Worm (Caenorhabditis elegans) whole organism, early embryonic: Measurements from ENCODE around the gene W09D6.4.

Source experiments
- B0310.2 ChIP-seq: sonication (generic microtip); optimal IDR thresholded peaks from 2 replicates; lab custom pipeline; 2016; ENCODE audit warnings: mild to moderate bottlenecking, missing genetic modification characterization, missing compliant biosample characterization
- F13C5.2 ChIP-seq: sonication (generic microtip); optimal IDR thresholded peaks from 2 replicates; lab custom pipeline; 2017; ENCODE audit warnings: mild to moderate bottlenecking, missing genetic modification characterization, inconsistent platforms, missing compliant biosample characterization
- aly-1 ChIP-seq: sonication (generic microtip); optimal IDR thresholded peaks from 2 replicates; lab custom pipeline; 2016; ENCODE audit warnings: missing genetic modification characterization, missing compliant biosample characterization
- ama-1 ChIP-seq: fragments of 150-350 bp; optimal IDR thresholded peaks from 2 replicates; lab custom pipeline; 2014
- ceh-13 ChIP-seq: fragments of 200-800 bp; sonication (Bioruptor generic); optimal IDR thresholded peaks from 2 replicates; lab custom pipeline; 2018; ENCODE audit warnings: mild to moderate bottlenecking, missing genetic modification characterization, missing compliant biosample characterization
- ceh-36 ChIP-seq: sonication (generic microtip); optimal IDR thresholded peaks from 2 replicates; lab custom pipeline; 2016; ENCODE audit warnings: missing genetic modification characterization, inconsistent platforms, missing compliant biosample characterization
- ets-7 ChIP-seq: sonication (generic microtip); optimal IDR thresholded peaks from 2 replicates; lab custom pipeline; 2016; ENCODE audit warnings: missing genotype, missing genetic modification characterization, missing compliant biosample characterization
- flt-1 ChIP-seq: fragments of 200-800 bp; sonication (Bioruptor generic); IDR thresholded peaks from 2 replicates; pipeline ENCODE4 v1.3.6; 2022; ENCODE audit warnings: missing genetic modification characterization, missing compliant biosample characterization
- hmbx-1 ChIP-seq: sonication (generic microtip); optimal IDR thresholded peaks from 2 replicates; lab custom pipeline; 2016; ENCODE audit warnings: mild to moderate bottlenecking, missing genetic modification characterization, missing compliant biosample characterization
- hmg-4 ChIP-seq: fragments of 200-800 bp; sonication (Bioruptor generic); optimal IDR thresholded peaks from 2 replicates; lab custom pipeline; 2018; ENCODE audit warnings: mild to moderate bottlenecking, missing genetic modification characterization, missing compliant biosample characterization
- hnd-1 ChIP-seq: sonication (generic microtip); optimal IDR thresholded peaks from 2 replicates; lab custom pipeline; 2016; ENCODE audit warnings: missing genetic modification characterization, missing compliant biosample characterization
- pes-1 ChIP-seq: fragments of 200-800 bp; sonication (Bioruptor generic); IDR thresholded peaks from 2 replicates; pipeline ENCODE4 v1.3.6; 2022; ENCODE audit warnings: missing genetic modification reagents, missing genetic modification characterization, missing compliant biosample characterization
- scrt-1 ChIP-seq: fragments of 200-800 bp; sonication (Bioruptor generic); IDR thresholded peaks from 2 replicates; pipeline ENCODE4 v1.3.6; 2022; ENCODE audit warnings: missing genetic modification characterization, missing compliant biosample characterization
- sea-1 ChIP-seq: fragments of 200-800 bp; sonication (Bioruptor generic); conservative IDR thresholded peaks from 2 replicates; pipeline ENCODE4 v1.3.6; 2022; ENCODE audit warnings: missing genetic modification characterization, missing compliant biosample characterization
- tbx-11 ChIP-seq: fragments of 200-800 bp; sonication (Bioruptor generic); IDR thresholded peaks from 2 replicates; pipeline ENCODE4 v1.3.6; 2022; ENCODE audit warnings: missing genetic modification characterization, missing compliant biosample characterization
- tbx-37 ChIP-seq: fragments of 200-800 bp; sonication (Bioruptor generic); conservative IDR thresholded peaks from 2 replicates; pipeline ENCODE4 v1.3.6; 2022; ENCODE audit warnings: missing genetic modification reagents, missing genetic modification characterization, missing compliant biosample characterization
- tra-4 ChIP-seq: sonication (generic microtip); optimal IDR thresholded peaks from 2 replicates; lab custom pipeline; 2017; ENCODE audit warnings: missing genetic modification characterization, missing compliant biosample characterization

Gene W09D6.4

DNA sequence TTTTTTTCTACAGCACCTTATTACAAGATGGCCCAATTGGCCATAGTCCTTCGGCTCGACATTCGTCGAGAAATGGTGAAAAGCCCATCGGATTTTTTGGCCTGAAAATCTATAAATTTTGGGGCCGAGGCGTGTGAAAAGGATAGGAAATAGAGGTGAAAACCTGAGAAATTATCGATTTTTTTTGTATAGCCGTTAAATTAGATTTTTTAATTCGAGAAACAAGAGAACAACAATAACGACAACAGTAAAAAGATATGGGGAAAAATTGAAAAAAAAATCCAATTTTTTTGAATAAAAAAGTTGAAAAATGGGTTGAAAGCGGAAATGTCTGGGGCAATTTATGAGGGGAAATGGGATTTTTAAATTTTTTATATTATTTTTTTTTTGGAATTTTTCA lies 20.3 kb downstream of the W09D6.4 start, which contains the start of gene hmt-1:
Gene hmt-1, minus strand, starts transcription at position 101 of the 400 bp plus-strand sequence.
- TF ChIP-seq aly-1 (tag; lab: Kevin White, UChicago) (no peak), ceh-13 (no peak), hmg-4 (no peak), sea-1 (GFP tag; lab: Robert Waterston, UW) (no peak), flt-1 (GFP tag; lab: Robert Waterston, UW) (no peak), ets-7 (tag; lab: Kevin White, UChicago) (no peak), F13C5.2 (tag; lab: Kevin White, UChicago) (no peak), tbx-37 (GFP tag; lab: Robert Waterston, UW) (no peak), B0310.2 (tag; lab: Kevin White, UChicago) (no peak), hnd-1 (tag; lab: Kevin White, UChicago) (no peak), ceh-36 (no peak), tbx-11 (no peak), scrt-1 (no peak), ama-1 (no peak), hmbx-1 (tag; lab: Kevin White, UChicago) (no peak), tra-4 (tag; lab: Kevin White, UChicago) (no peak)

DNA sequence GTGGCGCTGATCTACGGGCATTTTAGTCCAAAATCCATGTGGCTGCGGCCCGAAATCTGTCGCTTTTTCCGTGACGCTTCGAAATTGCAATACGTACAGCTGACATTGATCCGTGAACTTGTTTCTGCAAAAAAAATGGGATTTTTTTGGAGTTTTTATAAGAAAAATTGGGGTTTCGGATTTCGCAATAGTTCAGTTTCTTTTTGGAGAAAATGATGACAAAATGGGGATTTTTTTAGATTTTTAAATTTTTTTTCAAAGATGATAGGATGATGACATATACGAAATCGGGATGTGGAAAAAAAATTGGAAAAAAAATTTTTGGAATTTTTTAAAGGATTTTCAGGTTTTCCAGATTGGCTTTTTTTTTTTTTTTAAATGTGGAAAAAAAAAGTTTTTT lies 21.7 kb downstream of the W09D6.4 start:
- TF ChIP-seq ama-1 (no peak), ceh-36 (no peak), ceh-13 (no peak), hmg-4 (no peak)

DNA sequence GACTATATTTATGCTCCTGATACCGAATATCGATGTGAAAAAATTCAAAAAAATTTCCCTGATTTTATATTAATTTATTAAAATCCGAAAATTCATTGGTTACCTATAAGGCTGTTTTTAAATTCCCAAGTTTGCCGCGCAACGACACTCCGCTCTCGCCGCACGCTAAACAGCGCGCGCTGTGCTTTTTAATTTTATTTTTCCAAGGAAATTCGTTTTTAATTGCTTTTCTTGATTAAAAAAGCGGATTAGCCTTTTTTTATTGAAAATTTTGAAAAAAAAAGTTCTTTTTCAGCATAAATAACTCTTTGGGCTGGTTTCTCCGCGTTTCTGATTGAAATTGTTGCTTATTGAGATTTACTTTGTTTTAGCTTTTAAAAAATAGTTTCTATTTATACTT lies 27.8 kb downstream of the W09D6.4 start:
- TF ChIP-seq pes-1 (GFP tag; lab: Robert Waterston, UW) (no peak), hmg-4 (no peak), flt-1 (GFP tag; lab: Robert Waterston, UW) (no peak), aly-1 (tag; lab: Kevin White, UChicago) (no peak), tbx-11 (no peak), B0310.2 (tag; lab: Kevin White, UChicago) (no peak), sea-1 (GFP tag; lab: Robert Waterston, UW) (no peak), scrt-1 (no peak), ama-1 (no peak), ets-7 (tag; lab: Kevin White, UChicago) (no peak), ceh-36 (no peak), ceh-13 (no peak), hnd-1 (tag; lab: Kevin White, UChicago) (no peak), F13C5.2 (tag; lab: Kevin White, UChicago) (no peak), tra-4 (tag; lab: Kevin White, UChicago) (no peak), tbx-37 (GFP tag; lab: Robert Waterston, UW) (no peak), hmbx-1 (tag; lab: Kevin White, UChicago) (no peak)

DNA sequence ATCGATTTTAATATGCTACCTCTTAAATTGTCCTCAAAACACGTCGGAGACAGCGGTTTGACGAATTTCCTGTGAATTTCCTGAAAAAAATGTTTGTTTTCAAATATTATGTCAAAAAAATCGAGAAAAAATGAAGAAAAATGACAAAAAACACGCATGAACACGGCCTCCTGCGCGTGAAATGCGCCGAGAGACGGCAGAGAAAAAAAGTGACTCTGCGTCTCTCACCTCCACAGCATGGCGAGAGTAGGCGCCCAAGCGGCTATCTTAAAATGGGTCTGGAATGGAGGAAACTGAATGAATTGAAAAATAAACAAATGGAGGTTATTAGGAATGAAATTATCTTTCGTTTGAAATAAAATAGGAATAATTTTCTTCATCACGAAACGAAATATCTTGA lies 31.2 kb downstream of the W09D6.4 start:
- 0 out of 2 replicates have a peak, but pooled peaks have one; percentile 44 for TF ChIP-seq pes-1 (GFP tag; lab: Robert Waterston, UW)
- TF ChIP-seq aly-1 (tag; lab: Kevin White, UChicago) = no peak
- peak; percentile 14 for TF ChIP-seq hmg-4
- TF ChIP-seq hnd-1 (tag; lab: Kevin White, UChicago) = no peak
- peak; percentile 36 for TF ChIP-seq F13C5.2 (tag; lab: Kevin White, UChicago)
- TF ChIP-seq scrt-1 = peak; percentile 61; the same call in 1 of the 2 replicates
- TF ChIP-seq sea-1 (GFP tag; lab: Robert Waterston, UW) = 0 out of 2 replicates have a peak, but pooled peaks have one; percentile 43
- TF ChIP-seq flt-1 (GFP tag; lab: Robert Waterston, UW) = 0 out of 2 replicates have a peak, but pooled peaks have one; percentile 20

DNA sequence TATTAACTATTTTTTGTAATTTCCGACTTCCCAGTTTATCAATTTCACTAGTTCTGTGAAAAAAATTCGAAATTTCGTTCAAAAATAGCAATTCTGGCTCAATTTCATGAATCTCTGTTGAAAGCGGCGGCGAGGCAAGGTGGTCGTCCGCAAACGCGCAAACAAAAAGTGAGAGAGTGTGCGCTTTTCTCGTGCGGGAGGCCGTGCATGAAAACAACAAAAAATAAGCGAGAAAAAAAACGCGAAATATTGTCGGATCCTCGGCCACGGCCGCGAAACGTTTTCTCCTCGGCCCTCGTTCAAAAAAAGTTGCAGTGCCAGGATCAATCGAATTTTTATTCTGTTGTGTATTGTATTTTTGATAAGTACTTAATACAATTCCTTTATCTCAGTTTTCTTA lies 33.2 kb downstream of the W09D6.4 start:
- TF ChIP-seq hmbx-1 (tag; lab: Kevin White, UChicago) (no peak), scrt-1 (peak; percentile 55; the same call in 1 of the 2 replicates), pes-1 (GFP tag; lab: Robert Waterston, UW) (peak; percentile 50; the same call in 1 of the 2 replicates), sea-1 (GFP tag; lab: Robert Waterston, UW) (no peak)

DNA sequence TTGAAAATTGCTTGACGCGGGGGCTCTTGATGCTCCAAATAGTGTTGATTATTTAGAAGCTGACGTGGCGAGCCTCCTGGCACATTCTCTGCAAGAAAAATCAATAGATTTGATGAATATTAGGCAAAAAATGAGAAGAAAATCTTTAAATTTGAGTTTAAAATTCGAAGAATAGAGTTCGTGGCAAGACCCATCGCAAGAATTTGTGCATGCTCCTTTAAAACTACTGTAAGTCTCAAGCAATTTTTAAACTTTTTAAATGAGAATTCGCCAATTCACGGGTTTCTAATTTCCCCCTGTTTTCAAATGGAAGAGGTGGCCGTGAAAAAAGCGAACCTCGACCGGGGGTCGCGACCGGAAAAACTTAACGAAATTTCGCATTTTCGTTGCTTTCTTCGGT lies 34.3 kb downstream of the W09D6.4 start:
- no peak for TF ChIP-seq ama-1
- no peak for TF ChIP-seq sea-1 (GFP tag; lab: Robert Waterston, UW)
- no peak for TF ChIP-seq flt-1 (GFP tag; lab: Robert Waterston, UW)
- TF ChIP-seq tbx-37 (GFP tag; lab: Robert Waterston, UW) = no peak
- no peak for TF ChIP-seq F13C5.2 (tag; lab: Kevin White, UChicago)
- no peak for TF ChIP-seq ceh-13
- TF ChIP-seq aly-1 (tag; lab: Kevin White, UChicago) = no peak
- TF ChIP-seq B0310.2 (tag; lab: Kevin White, UChicago) = no peak
- no peak for TF ChIP-seq hnd-1 (tag; lab: Kevin White, UChicago)
- TF ChIP-seq ets-7 (tag; lab: Kevin White, UChicago) = no peak

DNA sequence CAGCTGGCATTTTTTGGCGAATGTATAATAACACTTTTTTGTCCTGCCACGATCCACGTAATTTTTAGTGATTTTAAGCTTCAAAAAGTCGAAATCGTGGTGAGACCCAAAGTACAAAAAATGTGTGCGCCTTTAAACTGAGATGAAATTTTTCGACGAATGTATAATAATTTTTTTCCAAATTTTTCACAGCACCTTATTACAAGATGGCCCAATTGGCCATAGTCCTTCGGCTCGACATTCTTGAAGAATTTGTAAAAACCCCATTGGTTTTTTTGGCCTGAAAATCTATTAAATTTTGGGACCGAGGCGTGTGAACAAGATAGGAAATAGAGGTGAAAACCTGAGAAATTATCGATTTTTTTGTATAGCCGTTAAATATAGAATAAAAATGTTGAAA lies 36.4 kb downstream of the W09D6.4 start:
- TF ChIP-seq ets-7 (tag; lab: Kevin White, UChicago) = no peak
- TF ChIP-seq B0310.2 (tag; lab: Kevin White, UChicago) = no peak
- no peak for TF ChIP-seq ceh-36
- TF ChIP-seq scrt-1 = no peak
- TF ChIP-seq aly-1 (tag; lab: Kevin White, UChicago) = no peak
- TF ChIP-seq tbx-11 = no peak
- TF ChIP-seq F13C5.2 (tag; lab: Kevin White, UChicago) = no peak
- TF ChIP-seq flt-1 (GFP tag; lab: Robert Waterston, UW) = no peak

DNA sequence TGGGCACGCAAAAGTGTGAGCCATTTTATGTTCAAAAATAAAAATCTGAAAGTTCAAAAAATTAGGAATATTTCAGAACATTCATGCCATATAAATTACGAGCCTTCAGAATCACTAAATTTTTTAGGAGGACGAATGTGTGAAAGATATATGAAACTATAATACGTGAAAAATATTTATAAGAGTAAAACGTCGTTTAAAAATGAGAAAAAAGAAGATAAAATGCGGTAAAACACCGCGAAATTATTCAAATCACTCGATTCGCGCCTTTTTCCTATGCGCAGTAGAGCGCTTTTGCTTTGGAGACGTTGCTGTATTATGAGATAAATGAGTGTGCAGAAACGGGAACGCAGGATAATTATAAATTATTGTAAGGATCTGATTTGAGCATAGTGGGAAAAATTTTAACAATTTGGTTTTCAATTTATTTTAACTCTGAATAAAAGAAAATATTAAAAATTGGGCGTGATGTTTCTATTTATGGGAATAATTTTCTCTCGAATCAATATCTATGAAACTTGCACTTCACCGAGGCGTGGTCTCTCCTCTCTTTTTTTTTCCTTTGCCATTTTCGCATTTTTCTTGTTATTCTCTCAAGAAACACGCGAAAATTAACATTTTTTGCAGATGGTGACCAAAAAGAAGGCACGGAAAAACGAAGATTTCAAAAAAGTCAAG lies 39.8 kb downstream of the W09D6.4 start, which contains the start of the genes sup-35 and Y48A6C.4:
Gene sup-35, minus strand, starts transcription at position 51 of the 678 bp plus-strand sequence.
Gene Y48A6C.4, plus strand, starts transcription at position 628 of the 678 bp plus-strand sequence.
- TF ChIP-seq ceh-36 = no peak
- TF ChIP-seq tra-4 (tag; lab: Kevin White, UChicago) = no peak
- no peak for TF ChIP-seq hmbx-1 (tag; lab: Kevin White, UChicago)
- TF ChIP-seq hnd-1 (tag; lab: Kevin White, UChicago) = peak; percentile 24
- peak; percentile 63 for TF ChIP-seq ets-7 (tag; lab: Kevin White, UChicago)
- no peak for TF ChIP-seq ama-1
- peak; percentile 62 for TF ChIP-seq B0310.2 (tag; lab: Kevin White, UChicago)
- peak; percentile 77 for TF ChIP-seq F13C5.2 (tag; lab: Kevin White, UChicago)
- TF ChIP-seq tbx-37 (GFP tag; lab: Robert Waterston, UW) = 0 out of 2 replicates have a peak, but pooled peaks have one; percentile 4
- TF ChIP-seq pes-1 (GFP tag; lab: Robert Waterston, UW) = peak; percentile 60
- TF ChIP-seq sea-1 (GFP tag; lab: Robert Waterston, UW) = no peak
- peak; percentile 40 for TF ChIP-seq ceh-13
